Worm (Caenorhabditis elegans): ENCODE measurements around the gene ugt-66.

DNA sequence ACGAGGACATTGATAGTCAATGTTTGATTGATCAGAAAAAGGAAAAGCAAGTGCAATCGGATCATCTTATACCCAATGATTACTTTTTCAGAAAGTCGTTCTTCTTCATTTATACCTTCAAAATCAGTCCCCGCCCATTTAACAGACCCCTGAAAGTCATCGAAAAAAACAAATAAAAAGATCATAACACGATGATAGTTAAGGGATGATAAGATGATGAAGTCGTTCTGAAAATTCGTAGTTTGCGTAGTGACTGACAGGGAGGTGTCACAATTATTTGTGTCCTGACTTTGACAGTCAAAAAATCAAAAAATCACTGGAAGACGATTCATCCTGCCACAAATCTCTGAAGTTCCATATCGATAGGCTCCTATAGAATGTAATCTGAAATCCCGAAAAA lies at the start of gene ugt-66:
- TF ChIP-seq drap-1 (GFP tag; optimal IDR thresholded peaks at IDR 0.05) (no peak), nhr-12 (tag; optimal IDR thresholded peaks at IDR 0.05) (no peak), elt-3 (tag; optimal IDR thresholded peaks at IDR 0.05) (no peak), lsy-2 (tag; optimal IDR thresholded peaks at IDR 0.05) (no peak), ztf-11 (tag; optimal IDR thresholded peaks at IDR 0.05) (no peak), unc-39 (tag; optimal IDR thresholded peaks at IDR 0.05) (no peak), nhr-2 (tag; optimal IDR thresholded peaks at IDR 0.05) (no peak), sptf-1 (tag; optimal IDR thresholded peaks at IDR 0.05) (no peak), ceh-43 (GFP tag; optimal IDR thresholded peaks at IDR 0.05) (no peak)
